Worm (Caenorhabditis elegans) whole organism, L1 larva: ENCODE measurements around the gene C34C12.8.

ENCODE experiments used
- C04F5.9 ChIP-seq: sonication (generic microtip); optimal IDR thresholded peaks from 2 replicates; lab custom pipeline; 2016; ENCODE audit warnings: missing genetic modification characterization, missing compliant biosample characterization
- F16B12.6 ChIP-seq: fragments of 150-350 bp; optimal IDR thresholded peaks from 2 replicates; lab custom pipeline; 2014; ENCODE audit warnings: missing biosample characterization, missing genetic modification characterization
- Y116A8C.19 ChIP-seq: sonication (generic microtip); optimal IDR thresholded peaks from 2 replicates; lab custom pipeline; 2016; ENCODE audit warnings: missing compliant biosample characterization, missing genetic modification characterization, borderline replicate concordance
- ceh-90 ChIP-seq: sonication (generic microtip); optimal IDR thresholded peaks from 2 replicates; lab custom pipeline; 2016; ENCODE audit warnings: missing genetic modification characterization, missing compliant biosample characterization
- ces-1 ChIP-seq: fragments of 150-350 bp; optimal IDR thresholded peaks from 2 replicates; lab custom pipeline; 2014; ENCODE audit warnings: missing biosample characterization, missing genetic modification reagents, missing genetic modification characterization
- dpl-1 ChIP-seq, 3 experiments: fragments of 150-350 bp in 2 of 3; sonication (generic microtip) in 1 of 3; optimal IDR thresholded peaks; 2 replicates each; lab custom pipeline; 2014 to 2017; ENCODE audit warnings: missing biosample characterization in 3 of 3, missing genetic modification characterization in 3 of 3, missing genetic modification reagents in 3 of 3
- dsc-1 ChIP-seq: sonication (generic microtip); optimal IDR thresholded peaks from 2 replicates; lab custom pipeline; 2016; ENCODE audit warnings: mild to moderate bottlenecking, missing genetic modification characterization, missing compliant biosample characterization
- efl-1 ChIP-seq, 4 experiments: fragments of 150-350 bp; optimal IDR thresholded peaks in 3 of 4; peaks in 1 of 4; 1 replicate in 1 of 4; 2 replicates in 3 of 4; lab custom pipeline; 2014; ENCODE audit warnings: missing biosample characterization in 2 of 4, missing genetic modification characterization in 2 of 4, missing genetic modification reagents in 2 of 4
- efl-3 ChIP-seq: fragments of 200-800 bp; sonication (Bioruptor generic); optimal IDR thresholded peaks from 2 replicates; lab custom pipeline; 2018; ENCODE audit warnings: mild to moderate bottlenecking, missing genetic modification characterization, missing compliant biosample characterization
- egl-13 ChIP-seq: sonication (generic microtip); optimal IDR thresholded peaks from 2 replicates; lab custom pipeline; 2016; ENCODE audit warnings: missing genotype, missing genetic modification reagents, missing genetic modification characterization, missing compliant biosample characterization
- ets-5 ChIP-seq: fragments of 200-800 bp; sonication (Bioruptor generic); IDR thresholded peaks from 2 replicates; pipeline ENCODE4 v1.3.6; 2022; ENCODE audit warnings: missing genetic modification characterization, missing compliant biosample characterization
- fkh-10 ChIP-seq: sonication (generic microtip); optimal IDR thresholded peaks from 2 replicates; lab custom pipeline; 2017; ENCODE audit warnings: missing biosample characterization, missing genetic modification reagents, missing genetic modification characterization
- fos-1 ChIP-seq: fragments of 150-350 bp; optimal IDR thresholded peaks from 2 replicates; lab custom pipeline; 2014; ENCODE audit warnings: missing biosample characterization, missing genetic modification characterization
- grh-1 ChIP-seq: fragments of 200-800 bp; sonication (Bioruptor generic); IDR thresholded peaks from 2 replicates; pipeline ENCODE4 v1.3.6; 2022; ENCODE audit warnings: missing genetic modification reagents, missing genetic modification characterization, missing compliant biosample characterization
- hlh-17 ChIP-seq: fragments of 200-800 bp; sonication (Bioruptor generic); optimal IDR thresholded peaks from 2 replicates; lab custom pipeline; 2018; ENCODE audit warnings: missing genetic modification characterization, mild to moderate bottlenecking, missing compliant biosample characterization, moderate library complexity, borderline replicate concordance
- irx-1 ChIP-seq: sonication (generic microtip); optimal IDR thresholded peaks from 2 replicates; lab custom pipeline; 2016; ENCODE audit warnings: missing genetic modification characterization, missing compliant biosample characterization
- isw-1 ChIP-seq: fragments of 200-800 bp; sonication (Bioruptor generic); IDR thresholded peaks from 2 replicates; pipeline ENCODE4 v1.3.6; 2022; ENCODE audit warnings: missing genetic modification characterization, missing compliant biosample characterization
- lin-13 ChIP-seq: fragments of 150-350 bp; optimal IDR thresholded peaks from 2 replicates; lab custom pipeline; 2014; ENCODE audit warnings: missing biosample characterization, missing genetic modification reagents, missing genetic modification characterization
- lin-15B ChIP-seq: fragments of 150-350 bp; sonication (generic microtip); optimal IDR thresholded peaks from 3 replicates; lab custom pipeline; 2014; ENCODE audit warnings: missing biosample characterization, missing genetic modification characterization
- lin-35 ChIP-seq, 2 experiments: fragments of 150-350 bp; optimal IDR thresholded peaks; 2 replicates each; lab custom pipeline; 2014; ENCODE audit warnings: missing biosample characterization in 2 of 2, missing genetic modification characterization in 2 of 2, missing genetic modification reagents in 2 of 2
- lin-39 ChIP-seq: fragments of 150-350 bp; optimal IDR thresholded peaks from 2 replicates; lab custom pipeline; 2014; ENCODE audit warnings: missing biosample characterization, missing genetic modification reagents, missing genetic modification characterization
- lsy-2 ChIP-seq, 2 experiments: fragments of 150-350 bp; optimal IDR thresholded peaks; 2 replicates each; lab custom pipeline; 2014; ENCODE audit warnings: missing biosample characterization in 2 of 2, missing genetic modification characterization in 2 of 2
- mab-9 ChIP-seq: fragments of 200-800 bp; sonication (Bioruptor generic); IDR thresholded peaks from 2 replicates; pipeline ENCODE4 v1.3.6; 2022; ENCODE audit warnings: missing genetic modification reagents, missing genetic modification characterization, missing compliant biosample characterization
- mdl-1 ChIP-seq, 2 experiments: fragments of 150-350 bp; optimal IDR thresholded peaks; 2 replicates each; lab custom pipeline; 2014 to 2017; ENCODE audit warnings: missing biosample characterization in 2 of 2, missing genetic modification characterization in 2 of 2, inconsistent platforms in 1 of 2
- mep-1 ChIP-seq: fragments of 150-350 bp; optimal IDR thresholded peaks from 2 replicates; lab custom pipeline; 2014; ENCODE audit warnings: missing biosample characterization, missing genetic modification characterization
- nhr-11 ChIP-seq: fragments of 150-350 bp; optimal IDR thresholded peaks from 2 replicates; lab custom pipeline; 2014; ENCODE audit warnings: missing biosample characterization, missing genetic modification characterization
- nhr-19 ChIP-seq: fragments of 200-800 bp; sonication (Bioruptor generic); conservative IDR thresholded peaks from 2 replicates; pipeline ENCODE4 v1.3.6; 2022; ENCODE audit warnings: missing genetic modification characterization, missing compliant biosample characterization
- nhr-20 ChIP-seq: sonication (generic microtip); optimal IDR thresholded peaks from 2 replicates; lab custom pipeline; 2016; ENCODE audit warnings: mild to moderate bottlenecking, missing genetic modification characterization, missing compliant biosample characterization
- nhr-28 ChIP-seq: fragments of 150-350 bp; optimal IDR thresholded peaks from 2 replicates; lab custom pipeline; 2014; ENCODE audit warnings: missing biosample characterization, missing genetic modification characterization
- nhr-84 ChIP-seq: sonication (generic microtip); optimal IDR thresholded peaks from 2 replicates; lab custom pipeline; 2017; ENCODE audit warnings: missing biosample characterization, missing genetic modification characterization
- nhr-85 ChIP-seq: sonication (generic microtip); peaks from one replicate; lab custom pipeline; 2016; ENCODE audit warnings: missing genetic modification characterization, inconsistent platforms, missing compliant biosample characterization
- pag-3 ChIP-seq: sonication (generic microtip); optimal IDR thresholded peaks from 2 replicates; lab custom pipeline; 2017; ENCODE audit warnings: missing genetic modification characterization, mild to moderate bottlenecking, missing compliant biosample characterization, antibody characterized with exemption, borderline replicate concordance; ENCODE audit not compliant: insufficient read depth
- rnt-1 ChIP-seq: sonication (generic microtip); optimal IDR thresholded peaks from 2 replicates; lab custom pipeline; 2016; ENCODE audit warnings: mild to moderate bottlenecking, missing genetic modification characterization, moderate library complexity, missing compliant biosample characterization
- skn-1 ChIP-seq: fragments of 150-350 bp; optimal IDR thresholded peaks from 2 replicates; lab custom pipeline; 2014; ENCODE audit warnings: missing biosample characterization, missing genetic modification characterization
- snpc-4 ChIP-seq: fragments of 150-350 bp; optimal IDR thresholded peaks from 2 replicates; lab custom pipeline; 2014; ENCODE audit warnings: missing biosample characterization, missing genetic modification characterization
- sup-37 ChIP-seq: fragments of 200-800 bp; sonication (Bioruptor generic); optimal IDR thresholded peaks from 2 replicates; lab custom pipeline; 2018; ENCODE audit warnings: mild to moderate bottlenecking, missing genetic modification characterization, missing compliant biosample characterization
- swsn-7 ChIP-seq: sonication (generic microtip); optimal IDR thresholded peaks from 2 replicates; lab custom pipeline; 2016; ENCODE audit warnings: missing genetic modification characterization, missing compliant biosample characterization
- tbx-2 ChIP-seq: sonication (generic microtip); optimal IDR thresholded peaks from 2 replicates; lab custom pipeline; 2016; ENCODE audit warnings: missing genetic modification characterization, missing compliant biosample characterization
- unc-30 ChIP-seq: sonication (generic microtip); optimal IDR thresholded peaks from 2 replicates; lab custom pipeline; 2017; ENCODE audit warnings: missing biosample characterization, missing genetic modification characterization
- xbp-1 ChIP-seq: sonication (generic microtip); optimal IDR thresholded peaks from 2 replicates; lab custom pipeline; 2016; ENCODE audit warnings: missing genetic modification characterization, missing compliant biosample characterization
- zag-1 ChIP-seq: fragments of 150-350 bp; optimal IDR thresholded peaks from 2 replicates; lab custom pipeline; 2014; ENCODE audit warnings: missing biosample characterization, missing genetic modification characterization
- ztf-11 ChIP-seq, 2 experiments: sonication (generic microtip); optimal IDR thresholded peaks; 2 replicates each; lab custom pipeline; 2016 to 2017; ENCODE audit warnings: missing genetic modification characterization in 2 of 2, missing biosample characterization in 1 of 2, missing compliant biosample characterization in 1 of 2
- ztf-4 ChIP-seq: fragments of 150-350 bp; optimal IDR thresholded peaks from 2 replicates; lab custom pipeline; 2014; ENCODE audit warnings: missing biosample characterization, missing genetic modification characterization

The C34C12.8 gene

ce11 chrIII:3456226-3456625, 4.0 kb upstream of the C34C12.8 start (continued):
- TF ChIP-seq nhr-84 (tag; lab: Kevin White, UChicago) (peak; percentile 92), ztf-4 (peak; percentile 91), mab-9 (GFP tag; lab: Robert Waterston, UW) (peak; percentile 97), dsc-1 (tag; lab: Kevin White, UChicago) (peak; percentile 99), nhr-20 (peak; percentile 99), C04F5.9 (tag; lab: Kevin White, UChicago) (peak; percentile 98), swsn-7 (tag; lab: Kevin White, UChicago) (peak; percentile 99), xbp-1 (tag; lab: Kevin White, UChicago) (peak; percentile 99), unc-30 (no peak), ztf-11 (tag; optimal IDR thresholded peaks at IDR 0.05; lab: Kevin White, UChicago) (peak in 1 of 2 experiments; percentile 93), grh-1 (GFP tag; lab: Robert Waterston, UW) (peak; percentile 97), hlh-17 (GFP tag; lab: Kevin White, UChicago) (no peak), egl-13 (tag; lab: Kevin White, UChicago) (peak; percentile 98), nhr-85 (tag; lab: Kevin White, UChicago) (peak; percentile 99), mep-1 (tag; lab: Kevin White, UChicago) (peak; percentile 98), rnt-1 (tag; lab: Kevin White, UChicago) (peak; percentile 97), fos-1 (peak; percentile 96), tbx-2 (peak; percentile 99), nhr-28 (tag; lab: Kevin White, UChicago) (no peak), sup-37 (GFP tag; lab: Kevin White, UChicago) (peak; percentile 88), ets-5 (GFP tag; lab: Robert Waterston, UW) (no peak), isw-1 (peak; percentile 98), lin-35 (GFP tag; optimal IDR thresholded peaks at IDR 0.05; lab: Kevin White, UChicago) (peak; percentile 93 to 97), dpl-1 (GFP tag; optimal IDR thresholded peaks at IDR 0.05; lab: Kevin White, UChicago) (peak; percentile 93 to 96 (median 94)), efl-3 (GFP tag; lab: Kevin White, UChicago) (peak; percentile 54), lsy-2 (tag; optimal IDR thresholded peaks at IDR 0.05; lab: Kevin White, UChicago) (peak; percentile 99), Y116A8C.19 (peak; percentile 62), skn-1 (tag; lab: Kevin White, UChicago) (peak; percentile 86), ces-1 (GFP tag; lab: Kevin White, UChicago) (peak; percentile 69), ceh-90 (tag; lab: Kevin White, UChicago) (peak; percentile 71), nhr-11 (peak; percentile 86), nhr-19 (peak; percentile 99), lin-13 (GFP tag; lab: Kevin White, UChicago) (peak; percentile 99), lin-39 (peak; percentile 91), snpc-4 (tag; lab: Kevin White, UChicago) (peak; percentile 89), fkh-10 (GFP tag; lab: Kevin White, UChicago) (peak; percentile 98), irx-1 (tag; lab: Kevin White, UChicago) (peak; percentile 98), lin-15B (tag; lab: Kevin White, UChicago) (peak; percentile 99), zag-1 (tag; lab: Kevin White, UChicago) (peak; percentile 68), F16B12.6 (tag; lab: Kevin White, UChicago) (peak; percentile 100), mdl-1 (tag; optimal IDR thresholded peaks at IDR 0.05; lab: Kevin White, UChicago) (peak in 1 of 2 experiments; percentile 94)

- TF ChIP-seq pag-3 (tag; lab: Kevin White, UChicago): no peak
- TF ChIP-seq efl-1 (optimal IDR thresholded peaks at IDR 0.05; lab: Kevin White, UChicago): no peak
- peak in 1 of 2 experiments; percentile 82 for TF ChIP-seq efl-1 (GFP tag; optimal IDR thresholded peaks at IDR 0.05 in 1 of 2; lab: Kevin White, UChicago)
Measured at ce11 chrIII:3461403-3461802, 1.2 kb downstream of the C34C12.8 start, which contains the start of gene pph-6. Gene pph-6 (plus strand): TSS chrIII:3461703.
